Worm (Caenorhabditis elegans) whole organism, L3 larva: ENCODE measurements around the gene elmd-1.

Experiments used
- R02D3.7 ChIP-seq: fragments of 150-350 bp; optimal IDR thresholded peaks from 2 replicates; lab custom pipeline; 2014; ENCODE audit warnings: missing biosample characterization, missing genetic modification characterization
- ZK546.5 ChIP-seq: sonication (generic microtip); optimal IDR thresholded peaks from 2 replicates; lab custom pipeline; 2017; ENCODE audit warnings: missing biosample characterization, missing genetic modification characterization
- ama-1 ChIP-seq: fragments of 150-350 bp; optimal IDR thresholded peaks from 2 replicates; lab custom pipeline; 2018
- ceh-16 ChIP-seq: sonication (generic microtip); optimal IDR thresholded peaks from 2 replicates; lab custom pipeline; 2017; ENCODE audit warnings: missing biosample characterization, missing genetic modification characterization
- ceh-28 ChIP-seq: fragments of 150-350 bp; optimal IDR thresholded peaks from 2 replicates; lab custom pipeline; 2014; ENCODE audit warnings: missing biosample characterization, missing genetic modification reagents, missing genetic modification characterization
- ceh-82 ChIP-seq: fragments of 150-350 bp; optimal IDR thresholded peaks from 2 replicates; lab custom pipeline; 2014; ENCODE audit warnings: missing biosample characterization, missing genetic modification characterization
- elt-1 ChIP-seq: fragments of 150-350 bp; optimal IDR thresholded peaks from 2 replicates; lab custom pipeline; 2014; ENCODE audit warnings: missing biosample characterization, missing genetic modification characterization
- elt-2 ChIP-seq: sonication (generic microtip); optimal IDR thresholded peaks from 2 replicates; lab custom pipeline; 2016; ENCODE audit warnings: missing genetic modification reagents, mild to moderate bottlenecking, missing genetic modification characterization, missing compliant biosample characterization
- elt-3 ChIP-seq, 3 experiments: fragments of 150-350 bp in 1 of 3; sonication (generic microtip) in 2 of 3; optimal IDR thresholded peaks; 2 replicates in 2 of 3; 4 replicates in 1 of 3; lab custom pipeline; 2014 to 2017; ENCODE audit warnings: missing biosample characterization in 3 of 3, missing genetic modification characterization in 3 of 3
- eor-1 ChIP-seq, 2 experiments: fragments of 150-350 bp; optimal IDR thresholded peaks; 2 replicates each; lab custom pipeline; 2014 to 2018; ENCODE audit warnings: missing biosample characterization in 2 of 2, missing genetic modification characterization in 2 of 2
- fkh-10 ChIP-seq: sonication (generic microtip); optimal IDR thresholded peaks from 2 replicates; lab custom pipeline; 2017; ENCODE audit warnings: missing biosample characterization, missing genetic modification reagents, missing genetic modification characterization
- fkh-2 ChIP-seq: fragments of 150-350 bp; optimal IDR thresholded peaks from 2 replicates; lab custom pipeline; 2014; ENCODE audit warnings: missing biosample characterization, missing genetic modification reagents, missing genetic modification characterization
- fos-1 ChIP-seq: fragments of 150-350 bp; optimal IDR thresholded peaks from 2 replicates; lab custom pipeline; 2014; ENCODE audit warnings: missing biosample characterization, missing genetic modification characterization
- hmg-11 ChIP-seq: sonication (generic microtip); optimal IDR thresholded peaks from 2 replicates; lab custom pipeline; 2016; ENCODE audit warnings: missing genetic modification characterization, missing compliant biosample characterization
- jun-1 ChIP-seq: fragments of 150-350 bp; optimal IDR thresholded peaks from 2 replicates; lab custom pipeline; 2014; ENCODE audit warnings: missing biosample characterization, missing genetic modification reagents, missing genetic modification characterization
- lin-39 ChIP-seq: fragments of 150-350 bp; optimal IDR thresholded peaks from 2 replicates; lab custom pipeline; 2018; ENCODE audit warnings: missing biosample characterization, missing genetic modification reagents, missing genetic modification characterization
- lsy-12 ChIP-seq: sonication (generic microtip); optimal IDR thresholded peaks from 2 replicates; lab custom pipeline; 2016; ENCODE audit warnings: mild to moderate bottlenecking, missing genetic modification characterization, missing compliant biosample characterization
- mdl-1 ChIP-seq: fragments of 150-350 bp; optimal IDR thresholded peaks from 2 replicates; lab custom pipeline; 2014; ENCODE audit warnings: missing biosample characterization, missing genetic modification characterization
- mml-1 ChIP-seq: fragments of 150-350 bp; sonication (generic microtip); optimal IDR thresholded peaks from 3 replicates; lab custom pipeline; 2014; ENCODE audit warnings: missing biosample characterization, missing genetic modification characterization
- nhr-11 ChIP-seq: fragments of 150-350 bp; optimal IDR thresholded peaks from 2 replicates; lab custom pipeline; 2014; ENCODE audit warnings: missing biosample characterization, missing genetic modification characterization
- nhr-12 ChIP-seq: fragments of 150-350 bp; optimal IDR thresholded peaks from 2 replicates; lab custom pipeline; 2014; ENCODE audit warnings: missing biosample characterization, missing genetic modification characterization
- nhr-23 ChIP-seq: fragments of 150-350 bp; optimal IDR thresholded peaks from 2 replicates; lab custom pipeline; 2014; ENCODE audit warnings: missing biosample characterization, missing genetic modification reagents, missing genetic modification characterization
- nhr-237 ChIP-seq: fragments of 150-350 bp; optimal IDR thresholded peaks from 2 replicates; lab custom pipeline; 2014; ENCODE audit warnings: missing biosample characterization, missing genetic modification characterization
- nhr-25 ChIP-seq: sonication (generic microtip); optimal IDR thresholded peaks from 2 replicates; lab custom pipeline; 2017; ENCODE audit warnings: missing biosample characterization, missing genetic modification characterization
- nhr-43 ChIP-seq: sonication (generic microtip); optimal IDR thresholded peaks from 2 replicates; lab custom pipeline; 2016; ENCODE audit warnings: mild to moderate bottlenecking, missing genetic modification characterization, missing compliant biosample characterization; ENCODE audit not compliant: poor library complexity, severe bottlenecking
- nhr-67 ChIP-seq: fragments of 150-350 bp; optimal IDR thresholded peaks from 2 replicates; lab custom pipeline; 2014; ENCODE audit warnings: missing biosample characterization, missing genetic modification characterization
- pha-4 ChIP-seq: fragments of 150-350 bp; optimal IDR thresholded peaks from 2 replicates; lab custom pipeline; 2014; ENCODE audit warnings: missing biosample characterization, missing genetic modification reagents, missing genetic modification characterization
- pqm-1 ChIP-seq: fragments of 150-350 bp; optimal IDR thresholded peaks from 2 replicates; lab custom pipeline; 2017; ENCODE audit warnings: missing biosample characterization, missing genetic modification characterization, inconsistent platforms
- sea-2 ChIP-seq: fragments of 150-350 bp; sonication (generic microtip); optimal IDR thresholded peaks from 4 replicates; lab custom pipeline; 2014; ENCODE audit warnings: missing biosample characterization, missing genetic modification reagents, missing genetic modification characterization
- skn-1 ChIP-seq: fragments of 150-350 bp; optimal IDR thresholded peaks from 2 replicates; lab custom pipeline; 2014; ENCODE audit warnings: missing biosample characterization, missing genetic modification characterization
- snpc-4 ChIP-seq: fragments of 150-350 bp; optimal IDR thresholded peaks from 2 replicates; lab custom pipeline; 2014; ENCODE audit warnings: missing biosample characterization, missing genetic modification characterization
- tbx-2 ChIP-seq: sonication (generic microtip); optimal IDR thresholded peaks from 2 replicates; lab custom pipeline; 2016; ENCODE audit warnings: mild to moderate bottlenecking, missing genetic modification characterization, missing compliant biosample characterization
- unc-39 ChIP-seq: sonication (generic microtip); optimal IDR thresholded peaks from 4 replicates; lab custom pipeline; 2017; ENCODE audit warnings: missing biosample characterization, missing genetic modification characterization
- unc-62 ChIP-seq: fragments of 150-350 bp; sonication (generic microtip); optimal IDR thresholded peaks from 4 replicates; lab custom pipeline; 2014; ENCODE audit warnings: missing biosample characterization, missing genetic modification reagents, missing genetic modification characterization
- zag-1 ChIP-seq: fragments of 150-350 bp; optimal IDR thresholded peaks from 2 replicates; lab custom pipeline; 2014; ENCODE audit warnings: missing biosample characterization, missing genetic modification characterization
- ztf-11 ChIP-seq: fragments of 150-350 bp; optimal IDR thresholded peaks from 2 replicates; lab custom pipeline; 2014; ENCODE audit warnings: missing biosample characterization, missing genetic modification characterization
- ztf-4 ChIP-seq: fragments of 150-350 bp; optimal IDR thresholded peaks from 2 replicates; lab custom pipeline; 2014; ENCODE audit warnings: missing biosample characterization, missing genetic modification characterization

elmd-1 gene

DNA sequence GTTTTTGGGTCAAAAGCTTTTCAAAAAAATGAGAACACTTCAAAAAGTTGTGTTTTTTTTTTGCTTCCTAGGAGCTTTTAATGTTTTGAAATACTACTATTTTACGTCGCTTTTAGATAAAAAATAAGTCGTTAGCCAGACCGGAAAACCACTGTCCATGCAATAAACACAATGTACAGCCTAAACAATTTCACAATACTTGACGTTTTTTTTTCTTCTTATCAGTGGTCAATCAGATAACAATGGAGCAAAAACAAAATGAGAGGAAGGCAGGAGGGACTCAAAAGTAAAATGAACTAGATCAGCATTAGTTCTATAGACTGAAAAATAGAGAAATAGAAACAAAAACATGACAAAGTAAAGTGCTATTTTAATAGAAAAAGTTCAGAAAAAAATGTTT, 18.9 kb upstream of the elmd-1 start:
- TF ChIP-seq skn-1 (tag; lab: Kevin White, UChicago) (no peak), nhr-67 (tag; lab: Kevin White, UChicago) (no peak), nhr-11 (tag; lab: Kevin White, UChicago) (no peak), elt-1 (tag; lab: Kevin White, UChicago) (no peak), elt-2 (tag; lab: Kevin White, UChicago) (peak; percentile 33)

ce11 chrIII:3372278-3372677, 17.4 kb upstream of the elmd-1 start:
- TF ChIP-seq nhr-11 (tag; lab: Kevin White, UChicago) (no peak), elt-2 (tag; lab: Kevin White, UChicago) (peak; percentile 16)

DNA sequence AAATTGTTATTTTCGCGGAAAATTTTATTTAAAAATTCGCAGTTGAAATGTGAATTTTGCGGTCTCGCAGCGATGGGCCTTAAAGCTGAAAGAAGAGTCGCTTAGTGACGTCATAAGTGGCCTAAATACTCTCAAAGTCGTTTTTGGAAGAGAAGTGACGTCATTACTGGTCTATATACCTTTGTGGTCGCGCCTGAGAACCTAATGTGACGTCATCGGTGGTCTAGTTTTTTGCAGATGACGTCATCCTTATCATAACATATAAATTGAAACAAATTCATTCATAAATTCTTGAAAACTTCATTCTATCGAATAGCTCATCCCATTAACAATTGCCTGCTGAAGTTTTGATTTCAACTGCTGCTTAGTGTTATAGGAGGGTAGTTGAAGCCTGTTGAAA, 12.6 kb upstream of the elmd-1 start:
- no peak for TF ChIP-seq nhr-237 (tag; lab: Kevin White, UChicago)
- TF ChIP-seq pha-4 (tag; lab: Kevin White, UChicago) = no peak
- no peak for TF ChIP-seq unc-39 (tag; lab: Kevin White, UChicago)
- no peak for TF ChIP-seq ztf-4 (tag; lab: Kevin White, UChicago)
- no peak for TF ChIP-seq R02D3.7 (tag; lab: Kevin White, UChicago)
- TF ChIP-seq snpc-4 (tag; lab: Kevin White, UChicago) = no peak
- TF ChIP-seq, all 47 proteins: peak for 0

DNA sequence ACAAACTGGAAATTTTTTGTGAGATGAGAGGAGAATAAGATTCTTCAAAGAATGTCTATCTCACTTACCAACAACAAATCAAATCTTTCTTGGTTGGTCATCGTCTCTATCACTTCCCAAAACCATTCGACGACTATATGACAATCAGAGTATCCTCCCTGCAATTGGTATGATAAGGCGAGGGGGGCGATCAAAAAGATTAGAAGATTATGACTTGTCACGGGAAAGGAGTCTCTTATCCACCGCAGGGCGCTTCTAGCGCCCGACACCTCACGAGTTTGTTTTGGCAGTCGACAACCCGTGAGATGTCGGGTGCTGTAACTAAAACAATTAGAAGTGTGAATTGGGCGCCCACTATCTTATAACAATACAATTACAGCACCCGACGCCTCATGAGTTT, 12.0 kb upstream of the elmd-1 start:
- TF ChIP-seq ztf-11 (tag; lab: Kevin White, UChicago) (no peak), fkh-2 (tag; lab: Kevin White, UChicago) (no peak), nhr-25 (tag; lab: Kevin White, UChicago) (peak; percentile 0), elt-1 (tag; lab: Kevin White, UChicago) (no peak), ceh-16 (tag; lab: Kevin White, UChicago) (no peak), sea-2 (no peak), ZK546.5 (no peak), mml-1 (tag; lab: Kevin White, UChicago) (no peak), eor-1 (tag; optimal IDR thresholded peaks at IDR 0.05; lab: Kevin White, UChicago) (no peak), nhr-43 (peak; percentile 17), lin-39 (tag; lab: Kevin White, UChicago) (no peak), hmg-11 (tag; lab: Kevin White, UChicago) (no peak), unc-39 (tag; lab: Kevin White, UChicago) (no peak), fkh-10 (no peak), ztf-4 (tag; lab: Kevin White, UChicago) (no peak), ceh-28 (tag; lab: Kevin White, UChicago) (no peak), elt-2 (tag; lab: Kevin White, UChicago) (no peak), R02D3.7 (tag; lab: Kevin White, UChicago) (peak; percentile 7), pqm-1 (tag; lab: Kevin White, UChicago) (no peak), snpc-4 (tag; lab: Kevin White, UChicago) (peak; percentile 96), zag-1 (tag; lab: Kevin White, UChicago) (no peak), elt-3 (tag; optimal IDR thresholded peaks at IDR 0.05; lab: Kevin White, UChicago) (peak in 2 of 3 experiments; percentile 44 to 86), ama-1 (no peak), tbx-2 (tag; lab: Kevin White, UChicago) (no peak), unc-62 (no peak), ceh-82 (tag; lab: Kevin White, UChicago) (no peak), fos-1 (tag; lab: Kevin White, UChicago) (no peak), lsy-12 (tag; lab: Kevin White, UChicago) (no peak), nhr-23 (tag; lab: Kevin White, UChicago) (no peak), jun-1 (no peak), nhr-12 (tag; lab: Kevin White, UChicago) (no peak), nhr-11 (tag; lab: Kevin White, UChicago) (no peak)

DNA sequence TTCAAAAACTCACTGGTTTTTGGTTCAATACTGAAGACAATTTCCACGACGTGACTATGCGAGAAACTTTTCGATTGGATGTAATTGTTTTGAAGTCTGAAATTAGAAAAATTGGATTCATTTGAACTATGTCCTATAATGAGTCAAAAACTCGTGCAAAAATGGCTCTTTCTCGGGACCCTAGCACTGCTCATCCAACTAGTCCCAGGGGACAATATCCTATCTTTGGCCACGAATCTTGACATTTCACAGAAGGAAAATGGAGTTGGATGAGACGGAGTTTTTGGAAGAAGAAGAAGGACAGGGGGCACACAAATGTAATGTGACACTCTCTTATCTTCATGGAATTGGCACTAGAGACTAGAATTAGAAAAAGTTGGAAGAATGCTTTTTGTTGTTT, 7.9 kb upstream of the elmd-1 start:
- TF ChIP-seq mdl-1 (tag; lab: Kevin White, UChicago) (no peak), elt-1 (tag; lab: Kevin White, UChicago) (peak; percentile 9)
